Worm (Caenorhabditis elegans): ENCODE results near the gene clec-171.

ce11 chrIV:1459826-1460489 lies 32.8 kb upstream of the clec-171 start:
- TF ChIP-seq elt-3 (tag; optimal IDR thresholded peaks at IDR 0.05) (no peak), drap-1 (GFP tag; optimal IDR thresholded peaks at IDR 0.05) (no peak), unc-39 (tag; optimal IDR thresholded peaks at IDR 0.05) (no peak), ztf-11 (tag; optimal IDR thresholded peaks at IDR 0.05) (no peak), zip-8 (tag; optimal IDR thresholded peaks at IDR 0.05) (no peak)
